Worm (Caenorhabditis elegans) whole organism, L4 larva: Measurements from ENCODE around the gene coel-1.

Experiments
- D1046.2 ChIP-seq: fragments of 200-800 bp; sonication (Bioruptor generic); IDR thresholded peaks from 2 replicates; pipeline ENCODE4 v1.3.6; 2022; ENCODE audit warnings: missing genetic modification characterization, missing compliant biosample characterization
- ces-1 ChIP-seq: fragments of 150-350 bp; sonication (generic microtip); optimal IDR thresholded peaks from 4 replicates; lab custom pipeline; 2014; ENCODE audit warnings: missing biosample characterization, missing genetic modification reagents, missing genetic modification characterization
- fkh-10 ChIP-seq: fragments of 150-350 bp; optimal IDR thresholded peaks from 2 replicates; lab custom pipeline; 2014; ENCODE audit warnings: missing biosample characterization, missing genetic modification reagents, missing genetic modification characterization
- snpc-4 ChIP-seq: fragments of 150-350 bp; optimal IDR thresholded peaks from 2 replicates; lab custom pipeline; 2014; ENCODE audit warnings: missing biosample characterization, missing genetic modification characterization
- tag-97 ChIP-seq: fragments of 200-800 bp; sonication (Bioruptor generic); IDR thresholded peaks from 2 replicates; pipeline ENCODE4 v1.3.6; 2022; ENCODE audit warnings: missing genetic modification characterization, missing compliant biosample characterization
- zag-1 ChIP-seq: fragments of 150-350 bp; optimal IDR thresholded peaks from 2 replicates; lab custom pipeline; 2014; ENCODE audit warnings: missing biosample characterization, missing genetic modification characterization

coel-1 gene

ce11 chrX:4317095-4317494 is 51.6 kb downstream of the coel-1 start:
- no peak for TF ChIP-seq zag-1
- TF ChIP-seq snpc-4 (tag; lab: Kevin White, UChicago) = no peak
- no peak for TF ChIP-seq tag-97 (GFP tag; lab: Robert Waterston, UW)
- peak; percentile 82 for TF ChIP-seq fkh-10
- TF ChIP-seq D1046.2 (GFP tag; lab: Robert Waterston, UW) = no peak
- peak; percentile 31 for TF ChIP-seq ces-1
- TF ChIP-seq, all 104 proteins: peak for 2
